Fruit fly (Drosophila melanogaster) whole organism, embryonic: Measurements from ENCODE around the gene LysRS.

Experiments used
- CG10209 ChIP-seq: fragments of 200-800 bp; sonication (Bioruptor generic); optimal IDR thresholded peaks from 3 replicates; lab custom pipeline; 2017; ENCODE audit warnings: missing biosample characterization, mild to moderate bottlenecking, missing genetic modification characterization, missing genetic modification reagents
- CG10431 ChIP-seq: fragments of 200-800 bp; sonication (Bioruptor generic); optimal IDR thresholded peaks from 3 replicates; lab custom pipeline; 2018; ENCODE audit warnings: missing biosample characterization, mild to moderate bottlenecking, missing genetic modification characterization
- CG11247 ChIP-seq: fragments of 200-800 bp; sonication (Bioruptor generic); IDR thresholded peaks from 2 replicates; pipeline ENCODE4 v1.3.6; 2022; ENCODE audit warnings: missing biosample characterization, missing genetic modification characterization
- CG14667 ChIP-seq: fragments of 200-800 bp; sonication (Bioruptor generic); IDR thresholded peaks from 2 replicates; pipeline ENCODE4 v1.3.6; 2022; ENCODE audit warnings: missing biosample characterization, missing genetic modification characterization
- CG15479 ChIP-seq: fragments of 200-800 bp; sonication (Bioruptor generic); optimal IDR thresholded peaks from 3 replicates; lab custom pipeline; 2019; ENCODE audit warnings: missing biosample characterization, mild to moderate bottlenecking, missing genetic modification characterization, moderate library complexity
- CG16779 ChIP-seq: fragments of 200-800 bp; sonication (Bioruptor generic); IDR thresholded peaks from 2 replicates; pipeline ENCODE4 v1.3.6; 2022; ENCODE audit warnings: missing biosample characterization, missing genetic modification characterization
- CG16813 ChIP-seq: fragments of 200-800 bp; sonication (Bioruptor generic); IDR thresholded peaks from 3 replicates; pipeline ENCODE4 v1.3.6; 2022; ENCODE audit warnings: missing biosample characterization, missing genetic modification characterization; ENCODE audit not compliant: partially characterized antibody
- CG16863 ChIP-seq: fragments of 200-800 bp; sonication (Bioruptor generic); optimal IDR thresholded peaks from 3 replicates; lab custom pipeline; 2016; ENCODE audit warnings: missing biosample characterization, missing genetic modification characterization
- CG17612 ChIP-seq: fragments of 200-800 bp; sonication (Bioruptor generic); IDR thresholded peaks from 2 replicates; pipeline ENCODE4 v1.3.6; 2022; ENCODE audit warnings: missing biosample characterization, missing genetic modification characterization
- CG17912 ChIP-seq: fragments of 200-800 bp; sonication (Bioruptor generic); optimal IDR thresholded peaks from 2 replicates; lab custom pipeline; 2018; ENCODE audit warnings: missing biosample characterization, mild to moderate bottlenecking, missing genetic modification characterization
- CG1832 ChIP-seq: fragments of 200-800 bp; sonication (Bioruptor generic); optimal IDR thresholded peaks from 2 replicates; lab custom pipeline; 2017; ENCODE audit warnings: missing biosample characterization, mild to moderate bottlenecking, missing genetic modification characterization, inconsistent platforms
- CG18476 ChIP-seq: fragments of 200-800 bp; sonication (Bioruptor generic); optimal IDR thresholded peaks from 2 replicates; lab custom pipeline; 2016; ENCODE audit warnings: missing biosample characterization, mild to moderate bottlenecking, missing genetic modification characterization
- CG18764 ChIP-seq: fragments of 200-800 bp; sonication (Bioruptor generic); optimal IDR thresholded peaks from 3 replicates; lab custom pipeline; 2016; ENCODE audit warnings: missing biosample characterization, missing genetic modification characterization
- CG33557 ChIP-seq: fragments of 200-800 bp; sonication (Bioruptor generic); optimal IDR thresholded peaks from 2 replicates; lab custom pipeline; 2019; ENCODE audit warnings: missing biosample characterization, mild to moderate bottlenecking, missing genetic modification characterization, moderate library complexity
- CG6791 ChIP-seq: fragments of 200-800 bp; sonication (Bioruptor generic); IDR thresholded peaks from 3 replicates; pipeline ENCODE4 v1.3.6; 2022; ENCODE audit warnings: missing biosample characterization, missing genetic modification characterization; ENCODE audit not compliant: partially characterized antibody
- CG7987 ChIP-seq: fragments of 200-800 bp; sonication (Bioruptor generic); optimal IDR thresholded peaks from 2 replicates; lab custom pipeline; 2018; ENCODE audit warnings: missing biosample characterization, mild to moderate bottlenecking, missing genetic modification characterization, moderate library complexity
- CG8281 ChIP-seq: fragments of 200-800 bp; sonication (Bioruptor generic); optimal IDR thresholded peaks from 2 replicates; lab custom pipeline; 2018; ENCODE audit warnings: missing biosample characterization, mild to moderate bottlenecking, missing genetic modification characterization, moderate library complexity
- Camta ChIP-seq: fragments of 200-800 bp; sonication (Bioruptor generic); optimal IDR thresholded peaks from 2 replicates; lab custom pipeline; 2016; ENCODE audit warnings: missing biosample characterization, missing genetic modification characterization
- Dp ChIP-seq: fragments of 200-800 bp; sonication (Bioruptor generic); optimal IDR thresholded peaks from 2 replicates; lab custom pipeline; 2018; ENCODE audit warnings: missing biosample characterization, mild to moderate bottlenecking, missing genetic modification characterization, moderate library complexity
- Fer2 ChIP-seq: fragments of 200-800 bp; sonication (Bioruptor generic); optimal IDR thresholded peaks from 2 replicates; lab custom pipeline; 2018; ENCODE audit warnings: missing biosample characterization, mild to moderate bottlenecking, missing genetic modification characterization, moderate library complexity
- Hmr ChIP-seq: fragments of 200-800 bp; sonication (Bioruptor generic); optimal IDR thresholded peaks from 3 replicates; lab custom pipeline; 2017; ENCODE audit warnings: mild to moderate bottlenecking, missing biosample characterization, missing genetic modification reagents, missing genetic modification characterization
- Hr3 ChIP-seq: fragments of 200-800 bp; sonication (Bioruptor generic); optimal IDR thresholded peaks from 3 replicates; lab custom pipeline; 2016; ENCODE audit warnings: missing biosample characterization, missing genetic modification characterization
- Lhr ChIP-seq: fragments of 200-800 bp; sonication (Bioruptor generic); optimal IDR thresholded peaks from 3 replicates; lab custom pipeline; 2017; ENCODE audit warnings: mild to moderate bottlenecking, missing biosample characterization, missing genetic modification reagents, missing genetic modification characterization
- Nf-YC ChIP-seq: fragments of 200-800 bp; optimal IDR thresholded peaks from 3 replicates; lab custom pipeline; 2019; ENCODE audit warnings: missing biosample characterization, mild to moderate bottlenecking, missing genetic modification characterization, moderate library complexity
- Oli ChIP-seq: fragments of 200-800 bp; sonication (Bioruptor generic); optimal IDR thresholded peaks from 2 replicates; lab custom pipeline; 2018; ENCODE audit warnings: missing biosample characterization, mild to moderate bottlenecking, missing genetic modification characterization, moderate library complexity
- PHDP ChIP-seq: fragments of 200-800 bp; sonication (Bioruptor generic); optimal IDR thresholded peaks from 3 replicates; lab custom pipeline; 2018; ENCODE audit warnings: missing biosample characterization, mild to moderate bottlenecking, missing genetic modification characterization, moderate library complexity
- Sry-β ChIP-seq: fragments of 200-800 bp; sonication (Bioruptor generic); optimal IDR thresholded peaks from 2 replicates; lab custom pipeline; 2018; ENCODE audit warnings: missing biosample characterization, mild to moderate bottlenecking, missing genetic modification characterization, moderate library complexity
- ab ChIP-seq: fragments of 200-800 bp; sonication (Bioruptor generic); optimal IDR thresholded peaks from 2 replicates; lab custom pipeline; 2016; ENCODE audit warnings: missing biosample characterization, missing genetic modification characterization
- ase ChIP-seq: fragments of 200-800 bp; sonication (Bioruptor generic); IDR thresholded peaks from 3 replicates; pipeline ENCODE4 v1.3.6; 2022; ENCODE audit warnings: missing biosample characterization, missing genetic modification characterization
- az2 ChIP-seq: fragments of 200-800 bp; sonication (Bioruptor generic); optimal IDR thresholded peaks from 3 replicates; lab custom pipeline; 2016; ENCODE audit warnings: missing biosample characterization, missing genetic modification characterization
- bcd ChIP-seq: fragments of 200-800 bp; sonication (Bioruptor generic); optimal IDR thresholded peaks from 2 replicates; lab custom pipeline; 2017; ENCODE audit warnings: missing biosample characterization, mild to moderate bottlenecking, missing genetic modification characterization
- cad ChIP-seq: fragments of >200 bp; optimal IDR thresholded peaks from 2 replicates; lab custom pipeline; 2017; ENCODE audit warnings: missing biosample characterization, missing genetic modification characterization
- cato ChIP-seq: fragments of 200-800 bp; sonication (Bioruptor generic); optimal IDR thresholded peaks from 2 replicates; lab custom pipeline; 2016; ENCODE audit warnings: missing biosample characterization, missing genetic modification characterization, borderline replicate concordance
- croc ChIP-seq: fragments of 200-800 bp; sonication (Bioruptor generic); conservative IDR thresholded peaks from 3 replicates; pipeline ENCODE4 v1.3.6; 2022; ENCODE audit warnings: missing biosample characterization, missing genetic modification characterization
- crp ChIP-seq, 2 experiments: fragments of 200-800 bp; sonication (Bioruptor generic); optimal IDR thresholded peaks; 2 replicates in 1 of 2; 3 replicates in 1 of 2; lab custom pipeline; 2017; ENCODE audit warnings: missing biosample characterization in 2 of 2, missing genetic modification characterization in 2 of 2, mild to moderate bottlenecking in 1 of 2, moderate library complexity in 1 of 2
- dysf ChIP-seq: fragments of 200-800 bp; sonication (Bioruptor generic); IDR thresholded peaks from 3 replicates; pipeline ENCODE4 v1.3.6; 2022; ENCODE audit warnings: missing biosample characterization, missing genetic modification characterization
- eve ChIP-seq, 2 experiments: fragments of >200 bp; optimal IDR thresholded peaks; 2 replicates each; lab custom pipeline; 2017; ENCODE audit warnings: missing biosample characterization in 2 of 2, missing genetic modification characterization in 2 of 2
- gsb-n ChIP-seq: fragments of 200-800 bp; sonication (Bioruptor generic); optimal IDR thresholded peaks from 3 replicates; lab custom pipeline; 2018; ENCODE audit warnings: missing biosample characterization, mild to moderate bottlenecking, missing genetic modification characterization
- hbn ChIP-seq: fragments of 200-800 bp; sonication (Bioruptor generic); IDR thresholded peaks from 2 replicates; pipeline ENCODE4 v1.3.6; 2022; ENCODE audit warnings: missing biosample characterization, missing genetic modification characterization; ENCODE audit not compliant: partially characterized antibody
- ind ChIP-seq: fragments of 200-800 bp; sonication (Bioruptor generic); optimal IDR thresholded peaks from 3 replicates; lab custom pipeline; 2016; ENCODE audit warnings: missing biosample characterization, missing genetic modification characterization
- klu ChIP-seq: fragments of 200-800 bp; sonication (Bioruptor generic); IDR thresholded peaks from 2 replicates; pipeline ENCODE4 v1.3.6; 2022; ENCODE audit warnings: missing biosample characterization, missing genetic modification characterization
- luna ChIP-seq: fragments of 200-800 bp; sonication (Bioruptor generic); optimal IDR thresholded peaks from 2 replicates; lab custom pipeline; 2016; ENCODE audit warnings: missing biosample characterization, missing genetic modification characterization
- pum ChIP-seq: fragments of 200-800 bp; sonication (Bioruptor generic); optimal IDR thresholded peaks from 2 replicates; lab custom pipeline; 2016; ENCODE audit warnings: missing biosample characterization, missing genetic modification characterization
- sc ChIP-seq, 3 experiments: fragments of >200 bp in 2 of 3; fragments of 200-800 bp in 1 of 3; sonication (Bioruptor generic) in 1 of 3; optimal IDR thresholded peaks; 2 replicates in 2 of 3; 3 replicates in 1 of 3; lab custom pipeline; 2017; ENCODE audit warnings: mild to moderate bottlenecking in 1 of 3, missing biosample characterization in 1 of 3, missing genetic modification characterization in 1 of 3, missing genetic modification reagents in 1 of 3
- sim ChIP-seq: fragments of 200-800 bp; sonication (Bioruptor generic); IDR thresholded peaks from 2 replicates; pipeline ENCODE4 v1.3.6; 2022; ENCODE audit warnings: missing biosample characterization, missing genetic modification characterization
- slbo ChIP-seq: fragments of 200-800 bp; sonication (Bioruptor generic); IDR thresholded peaks from 2 replicates; pipeline ENCODE4 v1.3.6; 2022; ENCODE audit warnings: missing biosample characterization, missing genetic modification characterization
- tgo ChIP-seq: fragments of 200-800 bp; sonication (Bioruptor generic); IDR thresholded peaks from 3 replicates; pipeline ENCODE4 v1.3.6; 2022; ENCODE audit warnings: missing biosample characterization, missing genetic modification characterization
- tin ChIP-seq: fragments of 200-800 bp; sonication (Bioruptor generic); optimal IDR thresholded peaks from 3 replicates; lab custom pipeline; 2016; ENCODE audit warnings: missing biosample characterization, missing genetic modification characterization
- zen2 ChIP-seq: fragments of 200-800 bp; sonication (Bioruptor generic); IDR thresholded peaks from 3 replicates; pipeline ENCODE4 v1.3.6; 2022; ENCODE audit warnings: missing biosample characterization, missing genetic modification characterization; ENCODE audit not compliant: partially characterized antibody

LysRS gene

dm6 chrX:9640690-9641149 lies 32.0 kb upstream of the LysRS start (continued):
- TF ChIP-seq CG10209 (GFP tag; lab: Kevin White, UChicago) (peak; percentile 96), CG16863 (peak; percentile 90), Dp (GFP tag; lab: Kevin White, UChicago) (peak; percentile 25), eve (GFP tag; optimal IDR thresholded peaks at IDR 0.05; lab: Kevin White, UChicago) (peak in 1 of 2 experiments; percentile 98), az2 (GFP tag; lab: Kevin White, UChicago) (peak; percentile 92), Oli (peak; percentile 95), ase (GFP tag; lab: Robert Waterston, UW) (peak; percentile 93; the same call in 2 of the 3 replicates), ab (peak; percentile 71), cad (GFP tag; lab: Kevin White, UChicago) (no peak), CG16813 (no peak), sc (optimal IDR thresholded peaks at IDR 0.05; lab: Kevin White, UChicago) (no peak), sc (GFP tag; optimal IDR thresholded peaks at IDR 0.05; lab: Kevin White, UChicago) (peak; percentile 79), pum (peak; percentile 89), gsb-n (tag; lab: Kevin White, UChicago) (peak; percentile 87), Fer2 (tag; lab: Kevin White, UChicago) (peak; percentile 97), crp (GFP tag; optimal IDR thresholded peaks at IDR 0.05; lab: Kevin White, UChicago) (peak in 1 of 2 experiments; percentile 62), CG7987 (GFP tag; lab: Kevin White, UChicago) (peak; percentile 97), bcd (GFP tag; lab: Kevin White, UChicago) (peak; percentile 96), zen2 (GFP tag; lab: Robert Waterston, UW) (no peak), tgo (GFP tag; lab: Robert Waterston, UW) (peak; percentile 94), croc (GFP tag; lab: Robert Waterston, UW) (peak; percentile 63; the same call in 2 of the 3 replicates), ind (peak; percentile 95), CG10431 (GFP tag; lab: Kevin White, UChicago) (peak; percentile 85), dysf (GFP tag; lab: Robert Waterston, UW) (peak; percentile 97), slbo (GFP tag; lab: Robert Waterston, UW) (peak; percentile 95), CG15479 (no peak), CG8281 (tag; lab: Kevin White, UChicago) (peak; percentile 89), cato (GFP tag; lab: Kevin White, UChicago) (peak; percentile 77), CG11247 (GFP tag; lab: Robert Waterston, UW) (peak; percentile 90), Hr3 (GFP tag; lab: Kevin White, UChicago) (peak; percentile 74), sim (peak; percentile 85), Nf-YC (tag; lab: Kevin White, UChicago) (peak; percentile 92), tin (GFP tag; lab: Kevin White, UChicago) (peak; percentile 94), Hmr (GFP tag; lab: Kevin White, UChicago) (peak; percentile 98), CG17612 (GFP tag; lab: Robert Waterston, UW) (peak; percentile 69), CG17912 (GFP tag; lab: Kevin White, UChicago) (peak; percentile 94), CG14667 (peak; percentile 71), CG16779 (GFP tag; lab: Robert Waterston, UW) (peak; percentile 93), CG6791 (GFP tag; lab: Robert Waterston, UW) (no peak), Lhr (peak; percentile 62), klu (GFP tag; lab: Robert Waterston, UW) (peak; percentile 65), CG18764 (GFP tag; lab: Kevin White, UChicago) (peak; percentile 89), Sry-β (GFP tag; lab: Kevin White, UChicago) (peak; percentile 47), hbn (GFP tag; lab: Robert Waterston, UW) (no peak), PHDP (tag; lab: Kevin White, UChicago) (peak; percentile 99), luna (GFP tag; lab: Kevin White, UChicago) (peak; percentile 85), CG18476 (GFP tag; lab: Kevin White, UChicago) (peak; percentile 96), CG33557 (GFP tag; lab: Kevin White, UChicago) (peak; percentile 77), CG1832 (GFP tag; lab: Kevin White, UChicago) (no peak), Camta (GFP tag; lab: Kevin White, UChicago) (peak; percentile 95)
